Fruit fly (Drosophila melanogaster): ENCODE results near the gene Nprl3.

- TF ChIP-seq pan (optimal IDR thresholded peaks at IDR 0.05), result no peak
- no peak for TF ChIP-seq CG8478 (optimal IDR thresholded peaks at IDR 0.05)
- TF ChIP-seq usp (GFP tag; optimal IDR thresholded peaks at IDR 0.05), result no peak
- TF ChIP-seq psq (optimal IDR thresholded peaks at IDR 0.05), result no peak
- TF ChIP-seq EcR (GFP tag; optimal IDR thresholded peaks at IDR 0.05), result no peak
Measured at dm6 chr3L:13949440-13950066, 52.1 kb downstream of the Nprl3 start.

All from whole organism.